Worm (Caenorhabditis elegans) whole organism, midembryonic: ENCODE data around the gene srg-58.

ENCODE experiments used
- T22C8.4 ChIP-seq: fragments of 200-800 bp; sonication (Bioruptor generic); IDR thresholded peaks from 2 replicates; pipeline ENCODE4 v1.3.6; 2022; ENCODE audit warnings: missing genetic modification characterization, missing compliant biosample characterization
- cog-1 ChIP-seq: sonication (generic microtip); optimal IDR thresholded peaks from 2 replicates; lab custom pipeline; 2016; ENCODE audit warnings: missing genetic modification characterization, missing compliant biosample characterization
- flt-1 ChIP-seq: fragments of 200-800 bp; sonication (Bioruptor generic); IDR thresholded peaks from 2 replicates; pipeline ENCODE4 v1.3.6; 2022; ENCODE audit warnings: missing genetic modification characterization, missing compliant biosample characterization
- klf-2 ChIP-seq: fragments of 200-800 bp; sonication (Bioruptor generic); conservative IDR thresholded peaks from 2 replicates; pipeline ENCODE4 v1.3.6; 2022; ENCODE audit warnings: missing genetic modification reagents, missing genetic modification characterization, missing compliant biosample characterization
- med-1 ChIP-seq: sonication (generic microtip); optimal IDR thresholded peaks from 2 replicates; lab custom pipeline; 2017; ENCODE audit warnings: missing genetic modification characterization, mild to moderate bottlenecking, missing compliant biosample characterization, antibody characterized with exemption, missing genetic modification reagents; ENCODE audit not compliant: insufficient read depth
- ref-1 ChIP-seq: fragments of 200-800 bp; sonication (Bioruptor generic); conservative IDR thresholded peaks from 2 replicates; pipeline ENCODE4 v1.3.6; 2022; ENCODE audit warnings: missing genetic modification reagents, missing genetic modification characterization, missing compliant biosample characterization
- tab-1 ChIP-seq: fragments of 200-800 bp; sonication (Bioruptor generic); IDR thresholded peaks from 2 replicates; pipeline ENCODE4 v1.3.6; 2022; ENCODE audit warnings: missing genetic modification characterization, missing compliant biosample characterization
- ztf-23 ChIP-seq: fragments of 200-800 bp; sonication (Bioruptor generic); IDR thresholded peaks from 2 replicates; pipeline ENCODE4 v1.3.6; 2022; ENCODE audit warnings: missing genetic modification reagents, missing genetic modification characterization, missing compliant biosample characterization
- ztf-29 ChIP-seq: fragments of 200-800 bp; sonication (Bioruptor generic); IDR thresholded peaks from 2 replicates; pipeline ENCODE4 v1.3.6; 2022; ENCODE audit warnings: missing genetic modification reagents, missing genetic modification characterization, missing compliant biosample characterization

DNA sequence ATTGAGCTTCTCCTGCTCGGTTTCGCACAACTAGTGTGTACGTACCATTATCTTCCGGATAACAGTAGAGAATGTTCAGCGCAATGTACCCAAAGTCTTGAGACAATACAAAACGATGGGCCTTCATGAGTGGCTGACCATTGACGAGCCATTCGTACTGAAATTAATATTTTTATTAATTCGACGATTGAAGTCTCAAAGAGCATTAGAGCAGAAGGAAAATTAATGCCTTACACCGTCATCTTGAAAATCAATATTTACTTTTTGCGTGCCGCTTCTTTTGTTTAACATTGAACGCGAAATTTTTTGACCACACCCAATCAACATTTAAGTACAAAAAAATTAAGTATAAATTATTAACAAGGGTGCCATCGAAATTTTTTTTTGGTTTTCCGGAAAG is 33.6 kb upstream of the srg-58 start:
- TF ChIP-seq ref-1 (GFP tag; lab: Robert Waterston, UW) (no peak), ztf-29 (GFP tag; lab: Robert Waterston, UW) (no peak), med-1 (no peak), ztf-23 (GFP tag; lab: Robert Waterston, UW) (no peak), tab-1 (GFP tag; lab: Robert Waterston, UW) (no peak), klf-2 (no peak), flt-1 (GFP tag; lab: Robert Waterston, UW) (no peak), T22C8.4 (GFP tag; lab: Robert Waterston, UW) (no peak), cog-1 (tag; lab: Kevin White, UChicago) (no peak)
